Fruit fly (Drosophila melanogaster) whole organism, prepupa: ENCODE data around the gene CG6276.

Experiments used
- CG15336 ChIP-seq: fragments of 200-800 bp; sonication (Bioruptor generic); IDR thresholded peaks from 2 replicates; pipeline ENCODE4 v1.3.6; 2022; ENCODE audit warnings: missing biosample characterization, missing genetic modification characterization
- CG6808 ChIP-seq: fragments of 200-800 bp; sonication (Bioruptor generic); optimal IDR thresholded peaks from 3 replicates; lab custom pipeline; 2017; ENCODE audit warnings: missing biosample characterization, missing genetic modification characterization, mild to moderate bottlenecking, moderate library complexity, missing genetic modification reagents
- Eip75B ChIP-seq: fragments of 200-800 bp; sonication (Bioruptor generic); optimal IDR thresholded peaks from 3 replicates; lab custom pipeline; 2016; ENCODE audit warnings: missing biosample characterization, missing genetic modification characterization

- TF ChIP-seq CG15336 (GFP tag; lab: Robert Waterston, UW) (no peak), CG6808 (GFP tag; lab: Kevin White, UChicago) (no peak), Eip75B (GFP tag; lab: Kevin White, UChicago) (no peak)
Measured at dm6 chr3R:15346018-15346383, 26.1 kb upstream of the CG6276 start, which contains the start of the genes Surf4 and CG31301.
